Fruit fly (Drosophila melanogaster): ENCODE measurements around the gene CG31810.

DNA sequence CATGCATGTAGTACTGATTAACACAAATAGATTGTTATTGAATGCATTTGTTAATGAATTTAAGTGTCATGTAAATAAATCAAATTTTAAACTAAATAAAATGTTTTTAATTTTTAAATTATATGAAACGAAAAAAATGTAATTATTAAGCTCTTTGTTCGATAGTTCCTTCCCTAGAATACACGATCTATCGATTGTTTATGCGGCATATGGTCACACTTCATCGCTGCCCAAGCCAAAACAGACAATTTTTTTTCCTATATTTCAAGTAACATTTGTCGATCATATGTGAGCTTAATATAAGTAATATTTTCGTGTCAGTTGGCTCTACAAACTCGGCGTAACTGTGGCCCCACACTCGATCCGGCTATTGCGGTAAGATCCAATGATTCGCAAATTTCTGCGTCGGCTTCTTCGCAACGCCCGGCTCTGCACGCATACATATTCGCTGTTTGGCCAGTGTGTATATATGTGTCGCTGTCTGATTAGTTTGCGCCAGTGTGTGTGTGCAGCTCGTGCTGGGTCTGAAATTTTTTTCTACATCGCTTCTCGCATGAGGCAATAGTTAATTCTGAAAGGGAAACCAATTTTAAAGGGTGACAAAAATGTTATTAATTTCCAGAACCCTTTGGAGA is 25.2 kb downstream of the CG31810 start, which contains the start of gene AspRS-m:
- TF ChIP-seq Hr78 (GFP tag; optimal IDR thresholded peaks at IDR 0.05) (no peak), Abd-B (GFP tag; optimal IDR thresholded peaks at IDR 0.05) (no peak), Hnf4 (GFP tag; optimal IDR thresholded peaks at IDR 0.05) (no peak), tai (GFP tag; optimal IDR thresholded peaks at IDR 0.05) (no peak), sage (GFP tag; optimal IDR thresholded peaks at IDR 0.05) (no peak)

Data from whole organism, wandering third instar larva.